Fruit fly (Drosophila melanogaster): Measurements from ENCODE around the gene btsz.

Gene btsz

DNA sequence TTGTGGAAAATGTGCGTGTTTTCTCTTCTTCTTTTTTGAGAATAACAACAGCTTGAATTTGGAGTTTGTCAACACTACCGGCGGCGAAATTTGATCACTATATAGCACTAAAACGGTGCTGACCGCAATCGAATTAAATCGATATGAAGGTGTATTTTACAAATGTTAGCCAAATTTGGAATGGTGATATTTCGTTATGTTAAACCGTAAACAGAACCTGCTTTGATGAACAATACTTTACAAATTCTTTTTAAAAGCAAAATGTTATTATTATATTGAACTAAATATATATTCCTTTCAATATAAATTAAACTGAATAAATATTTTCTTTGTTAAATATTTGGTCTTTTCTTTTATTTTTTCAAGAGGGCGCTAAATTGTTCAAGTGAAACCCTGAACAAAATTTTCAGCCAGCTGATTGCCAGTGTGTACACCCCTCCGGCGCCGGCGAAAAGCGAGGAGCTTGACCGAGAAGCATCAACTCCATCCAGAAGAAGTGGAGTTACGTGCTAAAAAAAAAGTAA, 10.8 kb upstream of the btsz start, which contains the start of the genes Rrp6, CG33331 and CG33332 (continued):
- peak; percentile 55 for TF ChIP-seq CG11723 (GFP tag; optimal IDR thresholded peaks at IDR 0.05)
- TF ChIP-seq CG8290 (GFP tag; optimal IDR thresholded peaks at IDR 0.05): peak; percentile 35
- TF ChIP-seq CG8290 (tag; optimal IDR thresholded peaks at IDR 0.05): no peak
- TF ChIP-seq CG32767 (GFP tag; IDR thresholded peaks at IDR 0.05): no peak; the same call in 1 of the 2 replicates
- no peak for TF ChIP-seq dmrt99B (tag; optimal IDR thresholded peaks at IDR 0.05)
- TF ChIP-seq pb (GFP tag; optimal IDR thresholded peaks at IDR 0.05): no peak
- peak; percentile 60 for TF ChIP-seq az2 (GFP tag; optimal IDR thresholded peaks at IDR 0.05)
- TF ChIP-seq zfh1 (GFP tag; IDR thresholded peaks at IDR 0.05): peak; percentile 47; the same call in 1 of the 3 replicates
- peak; percentile 80 for TF ChIP-seq fd3F (GFP tag; optimal IDR thresholded peaks at IDR 0.05)
- TF ChIP-seq ara (GFP tag; IDR thresholded peaks at IDR 0.05): peak; percentile 31; the same call in 1 of the 2 replicates
- TF ChIP-seq CHES-1-like (GFP tag; optimal IDR thresholded peaks at IDR 0.05): peak; percentile 67
- TF ChIP-seq pita (GFP tag; optimal IDR thresholded peaks at IDR 0.05): no peak
- peak; percentile 18 for TF ChIP-seq fd96Cb (tag; optimal IDR thresholded peaks at IDR 0.05)
- no peak for TF ChIP-seq CG12769 (tag; optimal IDR thresholded peaks at IDR 0.05)
- no peak for TF ChIP-seq Trl (optimal IDR thresholded peaks at IDR 0.05)
- TF ChIP-seq Trl (GFP tag; optimal IDR thresholded peaks at IDR 0.05): peak; percentile 68
- TF ChIP-seq dimm (GFP tag; IDR thresholded peaks at IDR 0.05): no peak
- peak; percentile 8; the same call in 1 of the 2 replicates for TF ChIP-seq ato (GFP tag; IDR thresholded peaks at IDR 0.05; ENCODE audit: partially characterized antibody)
- TF ChIP-seq CG17912 (GFP tag; optimal IDR thresholded peaks at IDR 0.05): no peak
- 0 out of 4 replicates have a peak, but pooled peaks have one; percentile 52 for TF ChIP-seq chinmo (GFP tag; IDR thresholded peaks at IDR 0.05; ENCODE audit: partially characterized antibody)
- 0 out of 3 replicates have a peak, but pooled peaks have one; percentile 6 for TF ChIP-seq C15 (GFP tag; IDR thresholded peaks at IDR 0.05)
- TF ChIP-seq maf-S (GFP tag; optimal IDR thresholded peaks at IDR 0.05): peak; percentile 61
- no peak for TF ChIP-seq CG14860 (GFP tag; IDR thresholded peaks at IDR 0.05; ENCODE audit: partially characterized antibody)
- peak; percentile 47 for TF ChIP-seq CG32772 (GFP tag; IDR thresholded peaks at IDR 0.05)
- no peak for TF ChIP-seq emc (GFP tag; optimal IDR thresholded peaks at IDR 0.05)
- TF ChIP-seq CG7745 (tag; optimal IDR thresholded peaks at IDR 0.05): no peak
- TF ChIP-seq esg (GFP tag; conservative IDR thresholded peaks at IDR 0.05): peak; percentile 51
- TF ChIP-seq CG3407 (GFP tag; optimal IDR thresholded peaks at IDR 0.05): no peak
- peak; percentile 67 for TF ChIP-seq CG13296 (GFP tag; optimal IDR thresholded peaks at IDR 0.05)
- TF ChIP-seq scrt (GFP tag; optimal IDR thresholded peaks at IDR 0.05): peak; percentile 62
- no peak for TF ChIP-seq ftz-f1 (GFP tag; optimal IDR thresholded peaks at IDR 0.05)
- TF ChIP-seq crp (GFP tag; optimal IDR thresholded peaks at IDR 0.05): peak; percentile 45 to 92
- TF ChIP-seq Elba2 (GFP tag; optimal IDR thresholded peaks at IDR 0.05): no peak
- TF ChIP-seq H2.0 (GFP tag; IDR thresholded peaks at IDR 0.05): peak; percentile 45
- TF ChIP-seq cato (GFP tag; optimal IDR thresholded peaks at IDR 0.05; ENCODE audit: borderline replicate concordance): peak; percentile 54
- TF ChIP-seq CG4730 (GFP tag; IDR thresholded peaks at IDR 0.05): no peak
- peak; percentile 79 for TF ChIP-seq slbo (GFP tag; IDR thresholded peaks at IDR 0.05)
- TF ChIP-seq nmo (GFP tag; optimal IDR thresholded peaks at IDR 0.05): peak; percentile 77
- TF ChIP-seq nerfin-1 (tag; optimal IDR thresholded peaks at IDR 0.05): peak; percentile 61
- TF ChIP-seq BEAF-32 (GFP tag; optimal IDR thresholded peaks at IDR 0.05): peak; percentile 57
- TF ChIP-seq slp2 (GFP tag; optimal IDR thresholded peaks at IDR 0.05): no peak
- no peak for TF ChIP-seq Mes4 (GFP tag; optimal IDR thresholded peaks at IDR 0.05)
- TF ChIP-seq CG6654 (GFP tag; optimal IDR thresholded peaks at IDR 0.05): no peak
- TF ChIP-seq CG2712 (tag; optimal IDR thresholded peaks at IDR 0.05): peak; percentile 78
- TF ChIP-seq Abd-B (GFP tag; optimal IDR thresholded peaks at IDR 0.05): no peak
- 0 out of 2 replicates have a peak, but pooled peaks have one; percentile 39 for TF ChIP-seq sna (GFP tag; IDR thresholded peaks at IDR 0.05; ENCODE audit: partially characterized antibody)
- peak; percentile 95 for TF ChIP-seq Med (GFP tag)
- TF ChIP-seq lilli (GFP tag; optimal IDR thresholded peaks at IDR 0.05): peak; percentile 79
- peak; percentile 62 for TF ChIP-seq NFAT (GFP tag; IDR thresholded peaks at IDR 0.05)
- TF ChIP-seq Optix (GFP tag; IDR thresholded peaks at IDR 0.05): no peak
